Fruit fly (Drosophila melanogaster) whole organism, prepupa: Measurements from ENCODE around the gene eater.

Experiments
- Blimp-1 ChIP-seq: fragments of 200-800 bp; sonication (Bioruptor generic); optimal IDR thresholded peaks from 3 replicates; lab custom pipeline; 2017; ENCODE audit warnings: missing biosample characterization, missing genetic modification characterization, mild to moderate bottlenecking, moderate library complexity, missing genetic modification reagents
- CG10631 ChIP-seq: fragments of 200-800 bp; sonication (Bioruptor generic); optimal IDR thresholded peaks from 2 replicates; lab custom pipeline; 2016; ENCODE audit warnings: missing biosample characterization, missing genetic modification characterization
- CG10669 ChIP-seq: fragments of 200-800 bp; sonication (Bioruptor generic); optimal IDR thresholded peaks from 3 replicates; lab custom pipeline; 2018; ENCODE audit warnings: missing biosample characterization, mild to moderate bottlenecking, missing genetic modification characterization, moderate library complexity
- CG11294 ChIP-seq: fragments of 200-800 bp; sonication (Bioruptor generic); IDR thresholded peaks from 2 replicates; pipeline ENCODE4 v1.3.6; 2022; ENCODE audit warnings: missing biosample characterization, missing genetic modification characterization
- CG11762 ChIP-seq: fragments of 200-800 bp; sonication (Bioruptor generic); optimal IDR thresholded peaks from 3 replicates; lab custom pipeline; 2016; ENCODE audit warnings: missing biosample characterization, missing genetic modification characterization; ENCODE audit not compliant: insufficient read depth
- CG11902 ChIP-seq: fragments of 200-800 bp; sonication (Bioruptor generic); optimal IDR thresholded peaks from 3 replicates; lab custom pipeline; 2016; ENCODE audit warnings: missing biosample characterization, missing genetic modification characterization
- CG1621 ChIP-seq: fragments of 200-800 bp; sonication (Bioruptor generic); optimal IDR thresholded peaks from 3 replicates; lab custom pipeline; 2018; ENCODE audit warnings: missing biosample characterization, mild to moderate bottlenecking, missing genetic modification characterization
- CG3032 ChIP-seq: fragments of 200-800 bp; optimal IDR thresholded peaks from 2 replicates; lab custom pipeline; 2019; ENCODE audit warnings: missing biosample characterization, mild to moderate bottlenecking, missing genetic modification characterization, moderate library complexity
- CG32006 ChIP-seq: fragments of 200-800 bp; sonication (Bioruptor generic); optimal IDR thresholded peaks from 3 replicates; lab custom pipeline; 2017; ENCODE audit warnings: missing biosample characterization, mild to moderate bottlenecking, missing genetic modification characterization
- CG34406 ChIP-seq: fragments of 200-800 bp; sonication (Bioruptor generic); optimal IDR thresholded peaks from 3 replicates; lab custom pipeline; 2016; ENCODE audit warnings: missing biosample characterization, missing genetic modification characterization
- CG3919 ChIP-seq: fragments of 200-800 bp; sonication (Bioruptor generic); optimal IDR thresholded peaks from 3 replicates; lab custom pipeline; 2016; ENCODE audit warnings: missing biosample characterization, missing genetic modification characterization
- CG6163 ChIP-seq: fragments of 200-800 bp; sonication (Bioruptor generic); IDR thresholded peaks from 3 replicates; pipeline ENCODE4 v1.3.6; 2022; ENCODE audit warnings: missing biosample characterization, missing genetic modification characterization
- CG6276 ChIP-seq: fragments of 200-800 bp; sonication (Bioruptor generic); optimal IDR thresholded peaks from 2 replicates; lab custom pipeline; 2017; ENCODE audit warnings: missing biosample characterization, mild to moderate bottlenecking, missing genetic modification characterization
- CG6854 ChIP-seq: fragments of 200-800 bp; sonication (Bioruptor generic); optimal IDR thresholded peaks from 2 replicates; lab custom pipeline; 2017; ENCODE audit warnings: missing biosample characterization, mild to moderate bottlenecking, missing genetic modification characterization
- CG7368 ChIP-seq: fragments of 200-800 bp; sonication (Bioruptor generic); optimal IDR thresholded peaks from 3 replicates; lab custom pipeline; 2016; ENCODE audit warnings: missing biosample characterization, missing genetic modification characterization
- CG8119 ChIP-seq: fragments of 200-800 bp; sonication (Bioruptor generic); IDR thresholded peaks from 3 replicates; pipeline ENCODE4 v1.3.6; 2022; ENCODE audit warnings: missing biosample characterization, missing genetic modification characterization
- CG8319 ChIP-seq: fragments of 200-800 bp; sonication (Bioruptor generic); optimal IDR thresholded peaks from 3 replicates; lab custom pipeline; 2016; ENCODE audit warnings: missing biosample characterization, missing genetic modification characterization
- CG8632 ChIP-seq: fragments of 200-800 bp; sonication (Bioruptor generic); optimal IDR thresholded peaks from 3 replicates; lab custom pipeline; 2016; ENCODE audit warnings: missing biosample characterization, missing genetic modification characterization
- CG9139 ChIP-seq: fragments of 200-800 bp; sonication (Bioruptor generic); optimal IDR thresholded peaks from 3 replicates; lab custom pipeline; 2017; ENCODE audit warnings: missing biosample characterization, mild to moderate bottlenecking, missing genetic modification characterization
- Eip75B ChIP-seq: fragments of 200-800 bp; sonication (Bioruptor generic); optimal IDR thresholded peaks from 3 replicates; lab custom pipeline; 2016; ENCODE audit warnings: missing biosample characterization, missing genetic modification characterization
- Eip78C ChIP-seq: fragments of 200-800 bp; sonication (Bioruptor generic); peaks from one replicate; lab custom pipeline; 2016; ENCODE audit warnings: missing biosample characterization, missing genetic modification characterization
- Ets96B ChIP-seq: fragments of 200-800 bp; optimal IDR thresholded peaks from 2 replicates; lab custom pipeline; 2019; ENCODE audit warnings: missing biosample characterization, mild to moderate bottlenecking, missing genetic modification characterization, moderate library complexity
- Hr39 ChIP-seq: fragments of 200-800 bp; sonication (Bioruptor generic); optimal IDR thresholded peaks from 2 replicates; lab custom pipeline; 2016; ENCODE audit warnings: missing biosample characterization, missing genetic modification characterization
- Lpt ChIP-seq: fragments of 200-800 bp; sonication (Bioruptor generic); optimal IDR thresholded peaks from 3 replicates; lab custom pipeline; 2016; ENCODE audit warnings: missing biosample characterization, missing genetic modification characterization
- Met ChIP-seq: fragments of 200-800 bp; sonication (Bioruptor generic); optimal IDR thresholded peaks from 3 replicates; lab custom pipeline; 2016; ENCODE audit warnings: missing biosample characterization, missing genetic modification characterization
- Smox ChIP-seq: fragments of 200-800 bp; sonication (Bioruptor generic); optimal IDR thresholded peaks from 3 replicates; lab custom pipeline; 2016; ENCODE audit warnings: missing biosample characterization, missing genetic modification characterization
- Sox102F ChIP-seq: fragments of 200-800 bp; sonication (Bioruptor generic); optimal IDR thresholded peaks from 2 replicates; lab custom pipeline; 2016; ENCODE audit warnings: missing biosample characterization, mild to moderate bottlenecking, missing genetic modification characterization
- Sox14 ChIP-seq: fragments of 200-800 bp; sonication (Bioruptor generic); optimal IDR thresholded peaks from 3 replicates; lab custom pipeline; 2016; ENCODE audit warnings: missing biosample characterization, missing genetic modification characterization
- Sox15 ChIP-seq: fragments of 200-800 bp; sonication (Bioruptor generic); optimal IDR thresholded peaks from 3 replicates; lab custom pipeline; 2016; ENCODE audit warnings: missing biosample characterization, missing genetic modification characterization
- achi ChIP-seq: fragments of 200-800 bp; sonication (Bioruptor generic); optimal IDR thresholded peaks from 3 replicates; lab custom pipeline; 2016; ENCODE audit warnings: missing biosample characterization, missing genetic modification characterization
- acj6 ChIP-seq: fragments of 200-800 bp; sonication (Bioruptor generic); optimal IDR thresholded peaks from 3 replicates; lab custom pipeline; 2016; ENCODE audit warnings: missing biosample characterization, missing genetic modification characterization
- dsx ChIP-seq: fragments of 200-800 bp; optimal IDR thresholded peaks from 3 replicates; lab custom pipeline; 2019; ENCODE audit warnings: missing biosample characterization, mild to moderate bottlenecking, missing genetic modification characterization, moderate library complexity; ENCODE audit not compliant: poor library complexity, severe bottlenecking
- eg ChIP-seq: fragments of 200-800 bp; sonication (Bioruptor generic); IDR thresholded peaks from 3 replicates; pipeline ENCODE4 v1.3.6; 2022; ENCODE audit warnings: missing biosample characterization, missing genetic modification characterization
- esn ChIP-seq: fragments of 200-800 bp; sonication (Bioruptor generic); optimal IDR thresholded peaks from 2 replicates; lab custom pipeline; 2016; ENCODE audit warnings: missing biosample characterization, mild to moderate bottlenecking, missing genetic modification characterization, moderate library complexity
- fd59A ChIP-seq: fragments of 200-800 bp; sonication (Bioruptor generic); optimal IDR thresholded peaks from 2 replicates; lab custom pipeline; 2017; ENCODE audit warnings: missing biosample characterization, mild to moderate bottlenecking, missing genetic modification characterization, missing genetic modification reagents
- fkh ChIP-seq: fragments of 200-800 bp; sonication (Bioruptor generic); optimal IDR thresholded peaks from 3 replicates; lab custom pipeline; 2017; ENCODE audit warnings: missing biosample characterization, mild to moderate bottlenecking, missing genetic modification characterization, moderate library complexity
- lz ChIP-seq: fragments of 200-800 bp; sonication (Bioruptor generic); optimal IDR thresholded peaks from 3 replicates; lab custom pipeline; 2016; ENCODE audit warnings: missing biosample characterization, missing genetic modification characterization
- net ChIP-seq: fragments of 200-800 bp; sonication (Bioruptor generic); optimal IDR thresholded peaks from 3 replicates; lab custom pipeline; 2016; ENCODE audit warnings: missing biosample characterization, missing genetic modification characterization
- salr ChIP-seq, 2 experiments: fragments of 200-800 bp; sonication (Bioruptor generic); optimal IDR thresholded peaks; 3 replicates each; lab custom pipeline; 2016 to 2018; ENCODE audit warnings: missing biosample characterization in 2 of 2, missing genetic modification characterization in 2 of 2, mild to moderate bottlenecking in 1 of 2
- ss ChIP-seq, 2 experiments: fragments of 200-800 bp; sonication (Bioruptor generic); optimal IDR thresholded peaks; 2 replicates in 1 of 2; 3 replicates in 1 of 2; lab custom pipeline; 2017 to 2018; ENCODE audit warnings: mild to moderate bottlenecking in 2 of 2, missing biosample characterization in 2 of 2, missing genetic modification characterization in 2 of 2, moderate library complexity in 1 of 2
- svp ChIP-seq: fragments of 200-800 bp; sonication (Bioruptor generic); peaks from one replicate; lab custom pipeline; 2016; ENCODE audit warnings: missing biosample characterization, missing genetic modification characterization
- topi ChIP-seq: fragments of 200-800 bp; sonication (Bioruptor generic); optimal IDR thresholded peaks from 3 replicates; lab custom pipeline; 2016; ENCODE audit warnings: missing biosample characterization, missing genetic modification characterization
- vri ChIP-seq: fragments of 200-800 bp; sonication (Bioruptor generic); optimal IDR thresholded peaks from 3 replicates; lab custom pipeline; 2016; ENCODE audit warnings: missing biosample characterization, mild to moderate bottlenecking, missing genetic modification characterization

The eater gene

dm6 chr3R:27131408-27131807 lies 31.9 kb upstream of the eater start:
- TF ChIP-seq vri = peak; percentile 90
- no peak for TF ChIP-seq dsx
- no peak for TF ChIP-seq lz (GFP tag; lab: Kevin White, UChicago)
- no peak for TF ChIP-seq svp
- no peak for TF ChIP-seq CG11294
- TF ChIP-seq Eip78C (GFP tag; lab: Kevin White, UChicago) = peak; percentile 36
- TF ChIP-seq Hr39 = no peak
- TF ChIP-seq topi = no peak
- peak; percentile 38 for TF ChIP-seq esn
- TF ChIP-seq CG6854 (GFP tag; lab: Kevin White, UChicago) = peak; percentile 7
- no peak for TF ChIP-seq CG9139 (GFP tag; lab: Kevin White, UChicago)
- peak; percentile 52 for TF ChIP-seq Blimp-1 (GFP tag; lab: Kevin White, UChicago)
- peak; percentile 38 for TF ChIP-seq Sox102F (GFP tag; lab: Kevin White, UChicago)
- TF ChIP-seq fkh (GFP tag; lab: Kevin White, UChicago) = peak; percentile 88
- no peak for TF ChIP-seq acj6 (GFP tag; lab: Kevin White, UChicago)
- TF ChIP-seq, all 60 proteins: peak for 7

DNA sequence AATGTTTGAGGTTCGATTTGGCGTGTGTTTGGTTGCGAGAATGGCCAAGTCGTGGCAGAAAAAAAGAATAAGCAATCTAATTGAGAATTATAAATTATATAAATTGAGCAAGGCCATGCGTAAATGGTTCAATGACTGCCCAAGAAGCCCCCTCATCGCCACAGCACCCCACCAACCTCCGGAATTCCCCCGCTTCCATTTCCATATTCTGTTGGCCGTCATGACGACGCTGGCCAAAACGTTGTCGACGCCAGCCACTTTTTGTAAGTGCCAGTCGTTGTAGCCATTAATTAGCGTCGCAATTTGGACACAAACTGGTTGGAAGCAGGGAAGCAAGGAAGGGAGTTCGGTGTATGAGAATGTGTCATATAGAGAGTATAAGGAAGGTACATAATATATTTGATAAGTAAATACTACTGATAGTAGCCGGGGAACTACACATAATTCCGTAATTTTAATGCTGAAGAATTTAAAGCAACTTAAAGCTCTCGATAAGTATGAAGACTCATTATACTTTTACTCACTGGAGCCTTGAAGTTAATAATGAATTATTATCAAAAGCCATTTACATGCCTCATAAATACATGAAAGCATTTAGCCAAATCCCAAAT lies 31.2 kb upstream of the eater start:
- TF ChIP-seq vri = peak; percentile 0
- no peak for TF ChIP-seq CG10669 (GFP tag; lab: Kevin White, UChicago)
- TF ChIP-seq Eip78C (GFP tag; lab: Kevin White, UChicago) = peak; percentile 53

dm6 chr3R:27129580-27130385 lies 30.3 kb upstream of the eater start:
- TF ChIP-seq ss (GFP tag; optimal IDR thresholded peaks at IDR 0.05; lab: Kevin White, UChicago) (peak; percentile 5 to 68), CG10631 (no peak), CG6854 (GFP tag; lab: Kevin White, UChicago) (no peak), Hr39 (peak; percentile 82), CG11762 (GFP tag; lab: Kevin White, UChicago) (peak; percentile 53), Blimp-1 (GFP tag; lab: Kevin White, UChicago) (peak; percentile 22), CG8632 (peak; percentile 65), achi (GFP tag; lab: Kevin White, UChicago) (peak; percentile 68), CG6276 (GFP tag; lab: Kevin White, UChicago) (peak; percentile 69), Sox15 (GFP tag; lab: Kevin White, UChicago) (peak; percentile 59), salr (GFP tag; optimal IDR thresholded peaks at IDR 0.05; lab: Kevin White, UChicago) (peak; percentile 38 to 45), Eip75B (GFP tag; lab: Kevin White, UChicago) (peak; percentile 69), CG9139 (GFP tag; lab: Kevin White, UChicago) (no peak), CG3032 (tag; lab: Kevin White, UChicago) (peak; percentile 52), Smox (GFP tag; lab: Kevin White, UChicago) (peak; percentile 73), CG8319 (GFP tag; lab: Kevin White, UChicago) (peak; percentile 73), CG8119 (peak; percentile 71), Ets96B (tag; lab: Kevin White, UChicago) (peak; percentile 66), CG1621 (tag; lab: Kevin White, UChicago) (peak; percentile 27), Sox14 (GFP tag; lab: Kevin White, UChicago) (peak; percentile 67), Eip78C (GFP tag; lab: Kevin White, UChicago) (peak; percentile 94), CG32006 (peak; percentile 72), vri (peak; percentile 69), CG11294 (peak; percentile 78), CG11902 (GFP tag; lab: Kevin White, UChicago) (peak; percentile 69), net (peak; percentile 77), dsx (peak; percentile 67), CG6163 (GFP tag; lab: Robert Waterston, UW) (peak; percentile 78), Lpt (GFP tag; lab: Kevin White, UChicago) (peak; percentile 40), eg (GFP tag; lab: Robert Waterston, UW) (peak; percentile 88), CG3919 (GFP tag; lab: Kevin White, UChicago) (peak; percentile 81), esn (peak; percentile 83), fkh (GFP tag; lab: Kevin White, UChicago) (peak; percentile 75), CG7368 (GFP tag; lab: Kevin White, UChicago) (peak; percentile 71), CG34406 (GFP tag; lab: Kevin White, UChicago) (peak; percentile 69), acj6 (GFP tag; lab: Kevin White, UChicago) (peak; percentile 76), fd59A (GFP tag; lab: Kevin White, UChicago) (peak; percentile 33), Met (GFP tag; lab: Kevin White, UChicago) (peak; percentile 85)
